Worm (Caenorhabditis elegans): Measurements from ENCODE around the gene K02B2.6.

DNA sequence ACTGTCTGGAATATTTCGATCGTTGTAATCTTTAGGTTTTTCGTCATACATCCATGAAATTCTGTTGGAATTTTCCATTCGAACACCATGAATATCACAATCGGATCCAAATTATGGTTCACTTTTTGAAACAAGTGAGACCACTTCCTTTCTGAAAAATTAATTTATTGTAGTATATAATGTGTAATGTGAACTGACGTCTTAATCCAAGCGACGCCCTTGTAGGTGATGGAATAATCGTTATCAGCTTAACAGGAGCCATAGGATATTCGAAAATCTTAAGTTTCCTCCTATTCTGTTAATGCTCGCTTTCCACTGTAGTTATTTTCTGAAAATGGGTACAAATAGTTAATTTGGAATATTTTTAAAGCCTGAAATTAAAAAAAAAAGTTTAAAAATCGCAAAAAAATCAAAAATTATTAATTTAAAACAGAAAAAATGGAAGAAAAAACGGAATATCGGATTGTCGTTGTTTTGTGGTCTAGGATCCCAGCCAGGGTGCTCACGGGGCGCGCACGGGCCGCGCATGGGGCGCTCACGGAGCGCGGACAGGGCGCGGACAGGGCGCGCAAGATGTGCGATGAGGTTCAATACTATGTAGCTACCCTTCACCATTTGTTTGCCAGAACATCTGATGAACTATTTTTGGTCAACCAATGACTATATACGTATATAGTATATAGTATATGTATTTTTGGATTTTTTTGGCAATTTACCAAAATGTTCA lies at the start of gene K02B2.6:
- TF ChIP-seq lin-15B (tag; optimal IDR thresholded peaks at IDR 0.05) = no peak
- TF ChIP-seq ceh-82 (tag; optimal IDR thresholded peaks at IDR 0.05) = no peak
- no peak for TF ChIP-seq nhr-42 (GFP tag; IDR thresholded peaks at IDR 0.05)
- TF ChIP-seq dpl-1 (GFP tag; optimal IDR thresholded peaks at IDR 0.05) = no peak
- no peak for TF ChIP-seq nhr-76 (tag; optimal IDR thresholded peaks at IDR 0.05)
- no peak for TF ChIP-seq Y5F2A.4 (GFP tag; optimal IDR thresholded peaks at IDR 0.05)
